Worm (Caenorhabditis elegans) whole organism, L3 larva: Measurements from ENCODE around the gene C36C9.5.

Experiments used
- elt-3 ChIP-seq, 3 experiments: fragments of 150-350 bp in 1 of 3; sonication (generic microtip) in 2 of 3; optimal IDR thresholded peaks; 2 replicates in 2 of 3; 4 replicates in 1 of 3; lab custom pipeline; 2014 to 2017; ENCODE audit warnings: missing biosample characterization in 3 of 3, missing genetic modification characterization in 3 of 3
- mdl-1 ChIP-seq: fragments of 150-350 bp; optimal IDR thresholded peaks from 2 replicates; lab custom pipeline; 2014; ENCODE audit warnings: missing biosample characterization, missing genetic modification characterization
- nhr-12 ChIP-seq: fragments of 150-350 bp; optimal IDR thresholded peaks from 2 replicates; lab custom pipeline; 2014; ENCODE audit warnings: missing biosample characterization, missing genetic modification characterization
- nhr-23 ChIP-seq: fragments of 150-350 bp; optimal IDR thresholded peaks from 2 replicates; lab custom pipeline; 2014; ENCODE audit warnings: missing biosample characterization, missing genetic modification reagents, missing genetic modification characterization
- snpc-4 ChIP-seq: fragments of 150-350 bp; optimal IDR thresholded peaks from 2 replicates; lab custom pipeline; 2014; ENCODE audit warnings: missing biosample characterization, missing genetic modification characterization
- zag-1 ChIP-seq: fragments of 150-350 bp; optimal IDR thresholded peaks from 2 replicates; lab custom pipeline; 2014; ENCODE audit warnings: missing biosample characterization, missing genetic modification characterization

ce11 chrX:1703840-1704239 lies at the start of gene C36C9.5:
- TF ChIP-seq mdl-1 (tag; lab: Kevin White, UChicago) (no peak), zag-1 (tag; lab: Kevin White, UChicago) (no peak), snpc-4 (tag; lab: Kevin White, UChicago) (no peak), nhr-23 (no peak), nhr-12 (tag; lab: Kevin White, UChicago) (no peak), elt-3 (tag; optimal IDR thresholded peaks at IDR 0.05; lab: Kevin White, UChicago) (no peak)
